Worm (Caenorhabditis elegans) whole organism, early embryonic: ENCODE data around the gene F36D3.8.

ENCODE experiments used
- B0310.2 ChIP-seq: sonication (generic microtip); optimal IDR thresholded peaks from 2 replicates; lab custom pipeline; 2016; ENCODE audit warnings: mild to moderate bottlenecking, missing genetic modification characterization, missing compliant biosample characterization
- ama-1 ChIP-seq: fragments of 150-350 bp; optimal IDR thresholded peaks from 2 replicates; lab custom pipeline; 2014
- flt-1 ChIP-seq: fragments of 200-800 bp; sonication (Bioruptor generic); IDR thresholded peaks from 2 replicates; pipeline ENCODE4 v1.3.6; 2022; ENCODE audit warnings: missing genetic modification characterization, missing compliant biosample characterization
- hnd-1 ChIP-seq: sonication (generic microtip); optimal IDR thresholded peaks from 2 replicates; lab custom pipeline; 2016; ENCODE audit warnings: missing genetic modification characterization, missing compliant biosample characterization
- scrt-1 ChIP-seq: fragments of 200-800 bp; sonication (Bioruptor generic); IDR thresholded peaks from 2 replicates; pipeline ENCODE4 v1.3.6; 2022; ENCODE audit warnings: missing genetic modification characterization, missing compliant biosample characterization
- tbx-11 ChIP-seq: fragments of 200-800 bp; sonication (Bioruptor generic); IDR thresholded peaks from 2 replicates; pipeline ENCODE4 v1.3.6; 2022; ENCODE audit warnings: missing genetic modification characterization, missing compliant biosample characterization
- tbx-37 ChIP-seq: fragments of 200-800 bp; sonication (Bioruptor generic); conservative IDR thresholded peaks from 2 replicates; pipeline ENCODE4 v1.3.6; 2022; ENCODE audit warnings: missing genetic modification reagents, missing genetic modification characterization, missing compliant biosample characterization

ce11 chrV:16535172-16535571 lies 8.2 kb downstream of the F36D3.8 start, which contains the start of gene Y32B12B.8:
- TF ChIP-seq ama-1 (lab: Kevin White, UChicago), result no peak
- TF ChIP-seq scrt-1, result no peak
- TF ChIP-seq B0310.2, result no peak
- TF ChIP-seq hnd-1 (tag; lab: Kevin White, UChicago), result no peak
- TF ChIP-seq flt-1, result no peak
- TF ChIP-seq tbx-37 (GFP tag; lab: Robert Waterston, UW), result no peak
- TF ChIP-seq tbx-11 (GFP tag; lab: Robert Waterston, UW), result no peak
